Worm (Caenorhabditis elegans): ENCODE data around the gene Y82E9BR.6.

Gene Y82E9BR.6

ce11 chrIII:1420357-1420814, 39.4 kb downstream of the Y82E9BR.6 start:
- peak; percentile 57 for TF ChIP-seq T22C8.4 (GFP tag; IDR thresholded peaks at IDR 0.05)

ce11 chrIII:1421436-1421835, 40.4 kb downstream of the Y82E9BR.6 start:
- TF ChIP-seq ref-1 (GFP tag; conservative IDR thresholded peaks at IDR 0.05): no peak

- TF ChIP-seq ztf-23 (GFP tag; IDR thresholded peaks at IDR 0.05) (peak; percentile 90), T22C8.4 (GFP tag; IDR thresholded peaks at IDR 0.05) (peak; percentile 72), ztf-29 (GFP tag; IDR thresholded peaks at IDR 0.05) (peak; percentile 64), tab-1 (GFP tag; IDR thresholded peaks at IDR 0.05) (peak; percentile 87), cog-1 (tag; optimal IDR thresholded peaks at IDR 0.05) (peak; percentile 73), med-1 (GFP tag; optimal IDR thresholded peaks at IDR 0.05; ENCODE audit: insufficient read depth) (no peak), flt-1 (GFP tag; IDR thresholded peaks at IDR 0.05) (peak; percentile 77), ref-1 (GFP tag; conservative IDR thresholded peaks at IDR 0.05) (peak; percentile 70), klf-2 (GFP tag; conservative IDR thresholded peaks at IDR 0.05) (peak; percentile 80)
Measured at ce11 chrIII:1424305-1424704, 43.3 kb downstream of the Y82E9BR.6 start.

ce11 chrIII:1427126-1427525, 46.1 kb downstream of the Y82E9BR.6 start, which contains the start of gene lelo-2:
Gene lelo-2 (minus strand): TSS chrIII:1427226.
- TF ChIP-seq klf-2 (GFP tag; conservative IDR thresholded peaks at IDR 0.05): no peak
- TF ChIP-seq ref-1 (GFP tag; conservative IDR thresholded peaks at IDR 0.05): no peak

ce11 chrIII:1428448-1428847, 47.4 kb downstream of the Y82E9BR.6 start:
- TF ChIP-seq klf-2 (GFP tag; conservative IDR thresholded peaks at IDR 0.05): no peak
- TF ChIP-seq T22C8.4 (GFP tag; IDR thresholded peaks at IDR 0.05): no peak
- TF ChIP-seq ref-1 (GFP tag; conservative IDR thresholded peaks at IDR 0.05): no peak
- TF ChIP-seq ztf-29 (GFP tag; IDR thresholded peaks at IDR 0.05): no peak
- TF ChIP-seq med-1 (GFP tag; optimal IDR thresholded peaks at IDR 0.05; ENCODE audit: insufficient read depth): no peak
- TF ChIP-seq flt-1 (GFP tag; IDR thresholded peaks at IDR 0.05): no peak
- no peak for TF ChIP-seq tab-1 (GFP tag; IDR thresholded peaks at IDR 0.05)
- no peak for TF ChIP-seq cog-1 (tag; optimal IDR thresholded peaks at IDR 0.05)
- no peak for TF ChIP-seq ztf-23 (GFP tag; IDR thresholded peaks at IDR 0.05)

- no peak for TF ChIP-seq ztf-29 (GFP tag; IDR thresholded peaks at IDR 0.05)
- no peak for TF ChIP-seq ref-1 (GFP tag; conservative IDR thresholded peaks at IDR 0.05)
- no peak for TF ChIP-seq med-1 (GFP tag; optimal IDR thresholded peaks at IDR 0.05; ENCODE audit: insufficient read depth)
- TF ChIP-seq ztf-23 (GFP tag; IDR thresholded peaks at IDR 0.05): no peak
- TF ChIP-seq tab-1 (GFP tag; IDR thresholded peaks at IDR 0.05): no peak
- no peak for TF ChIP-seq cog-1 (tag; optimal IDR thresholded peaks at IDR 0.05)
- TF ChIP-seq klf-2 (GFP tag; conservative IDR thresholded peaks at IDR 0.05): no peak
- TF ChIP-seq T22C8.4 (GFP tag; IDR thresholded peaks at IDR 0.05): peak; percentile 65
Measured at ce11 chrIII:1429275-1429674, 48.3 kb downstream of the Y82E9BR.6 start.

- TF ChIP-seq ztf-29 (GFP tag; IDR thresholded peaks at IDR 0.05) (no peak), ref-1 (GFP tag; conservative IDR thresholded peaks at IDR 0.05) (no peak), tab-1 (GFP tag; IDR thresholded peaks at IDR 0.05) (no peak), flt-1 (GFP tag; IDR thresholded peaks at IDR 0.05) (no peak), T22C8.4 (GFP tag; IDR thresholded peaks at IDR 0.05) (no peak), ztf-23 (GFP tag; IDR thresholded peaks at IDR 0.05) (no peak), cog-1 (tag; optimal IDR thresholded peaks at IDR 0.05) (no peak), klf-2 (GFP tag; conservative IDR thresholded peaks at IDR 0.05) (no peak), med-1 (GFP tag; optimal IDR thresholded peaks at IDR 0.05; ENCODE audit: insufficient read depth) (no peak)
Measured at ce11 chrIII:1429920-1430437, 49.0 kb downstream of the Y82E9BR.6 start.

Data from whole organism, midembryonic.